Fruit fly (Drosophila melanogaster) whole organism, prepupa: ENCODE measurements around the gene disco-r.

ENCODE experiments used
- Blimp-1 ChIP-seq: fragments of 200-800 bp; sonication (Bioruptor generic); optimal IDR thresholded peaks from 3 replicates; lab custom pipeline; 2017; ENCODE audit warnings: missing biosample characterization, missing genetic modification characterization, mild to moderate bottlenecking, moderate library complexity, missing genetic modification reagents
- CG10631 ChIP-seq: fragments of 200-800 bp; sonication (Bioruptor generic); optimal IDR thresholded peaks from 2 replicates; lab custom pipeline; 2016; ENCODE audit warnings: missing biosample characterization, missing genetic modification characterization
- CG10669 ChIP-seq: fragments of 200-800 bp; sonication (Bioruptor generic); optimal IDR thresholded peaks from 3 replicates; lab custom pipeline; 2018; ENCODE audit warnings: missing biosample characterization, mild to moderate bottlenecking, missing genetic modification characterization, moderate library complexity
- CG11762 ChIP-seq: fragments of 200-800 bp; sonication (Bioruptor generic); optimal IDR thresholded peaks from 3 replicates; lab custom pipeline; 2016; ENCODE audit warnings: missing biosample characterization, missing genetic modification characterization; ENCODE audit not compliant: insufficient read depth
- CG11902 ChIP-seq: fragments of 200-800 bp; sonication (Bioruptor generic); optimal IDR thresholded peaks from 3 replicates; lab custom pipeline; 2016; ENCODE audit warnings: missing biosample characterization, missing genetic modification characterization
- CG15336 ChIP-seq: fragments of 200-800 bp; sonication (Bioruptor generic); IDR thresholded peaks from 2 replicates; pipeline ENCODE4 v1.3.6; 2022; ENCODE audit warnings: missing biosample characterization, missing genetic modification characterization
- CG1621 ChIP-seq: fragments of 200-800 bp; sonication (Bioruptor generic); optimal IDR thresholded peaks from 3 replicates; lab custom pipeline; 2018; ENCODE audit warnings: missing biosample characterization, mild to moderate bottlenecking, missing genetic modification characterization
- CG16779 ChIP-seq: fragments of 200-800 bp; sonication (Bioruptor generic); optimal IDR thresholded peaks from 3 replicates; lab custom pipeline; 2017; ENCODE audit warnings: missing biosample characterization, mild to moderate bottlenecking, missing genetic modification characterization
- CG3032 ChIP-seq: fragments of 200-800 bp; optimal IDR thresholded peaks from 2 replicates; lab custom pipeline; 2019; ENCODE audit warnings: missing biosample characterization, mild to moderate bottlenecking, missing genetic modification characterization, moderate library complexity
- CG3919 ChIP-seq: fragments of 200-800 bp; sonication (Bioruptor generic); optimal IDR thresholded peaks from 3 replicates; lab custom pipeline; 2016; ENCODE audit warnings: missing biosample characterization, missing genetic modification characterization
- CG6792 ChIP-seq: fragments of 200-800 bp; sonication (Bioruptor generic); optimal IDR thresholded peaks from 3 replicates; lab custom pipeline; 2016; ENCODE audit warnings: missing biosample characterization, missing genetic modification characterization
- CG6808 ChIP-seq: fragments of 200-800 bp; sonication (Bioruptor generic); optimal IDR thresholded peaks from 3 replicates; lab custom pipeline; 2017; ENCODE audit warnings: missing biosample characterization, missing genetic modification characterization, mild to moderate bottlenecking, moderate library complexity, missing genetic modification reagents
- CG6854 ChIP-seq: fragments of 200-800 bp; sonication (Bioruptor generic); optimal IDR thresholded peaks from 2 replicates; lab custom pipeline; 2017; ENCODE audit warnings: missing biosample characterization, mild to moderate bottlenecking, missing genetic modification characterization
- CG7368 ChIP-seq: fragments of 200-800 bp; sonication (Bioruptor generic); optimal IDR thresholded peaks from 3 replicates; lab custom pipeline; 2016; ENCODE audit warnings: missing biosample characterization, missing genetic modification characterization
- CG8119 ChIP-seq: fragments of 200-800 bp; sonication (Bioruptor generic); IDR thresholded peaks from 3 replicates; pipeline ENCODE4 v1.3.6; 2022; ENCODE audit warnings: missing biosample characterization, missing genetic modification characterization
- CG8319 ChIP-seq: fragments of 200-800 bp; sonication (Bioruptor generic); optimal IDR thresholded peaks from 3 replicates; lab custom pipeline; 2016; ENCODE audit warnings: missing biosample characterization, missing genetic modification characterization
- CG8632 ChIP-seq: fragments of 200-800 bp; sonication (Bioruptor generic); optimal IDR thresholded peaks from 3 replicates; lab custom pipeline; 2016; ENCODE audit warnings: missing biosample characterization, missing genetic modification characterization
- CG9139 ChIP-seq: fragments of 200-800 bp; sonication (Bioruptor generic); optimal IDR thresholded peaks from 3 replicates; lab custom pipeline; 2017; ENCODE audit warnings: missing biosample characterization, mild to moderate bottlenecking, missing genetic modification characterization
- Eip75B ChIP-seq: fragments of 200-800 bp; sonication (Bioruptor generic); optimal IDR thresholded peaks from 3 replicates; lab custom pipeline; 2016; ENCODE audit warnings: missing biosample characterization, missing genetic modification characterization
- Ets21C ChIP-seq: fragments of 200-800 bp; sonication (Bioruptor generic); optimal IDR thresholded peaks from 3 replicates; lab custom pipeline; 2016; ENCODE audit warnings: missing biosample characterization, missing genetic modification characterization
- Gug ChIP-seq: fragments of 200-800 bp; sonication (Bioruptor generic); IDR thresholded peaks from 2 replicates; pipeline ENCODE4 v1.3.6; 2022; ENCODE audit warnings: missing biosample characterization, missing genetic modification characterization
- Hr38 ChIP-seq: sonication (Bioruptor generic); optimal IDR thresholded peaks from 2 replicates; lab custom pipeline; 2016; ENCODE audit warnings: missing biosample characterization, missing genetic modification characterization
- Hr39 ChIP-seq: fragments of 200-800 bp; sonication (Bioruptor generic); optimal IDR thresholded peaks from 2 replicates; lab custom pipeline; 2016; ENCODE audit warnings: missing biosample characterization, missing genetic modification characterization
- OdsH ChIP-seq: fragments of 200-800 bp; sonication (Bioruptor generic); optimal IDR thresholded peaks from 3 replicates; lab custom pipeline; 2016; ENCODE audit warnings: missing biosample characterization, missing genetic modification characterization
- Sox102F ChIP-seq: fragments of 200-800 bp; sonication (Bioruptor generic); optimal IDR thresholded peaks from 2 replicates; lab custom pipeline; 2016; ENCODE audit warnings: missing biosample characterization, mild to moderate bottlenecking, missing genetic modification characterization
- Sox14 ChIP-seq: fragments of 200-800 bp; sonication (Bioruptor generic); optimal IDR thresholded peaks from 3 replicates; lab custom pipeline; 2016; ENCODE audit warnings: missing biosample characterization, missing genetic modification characterization
- Sox15 ChIP-seq: fragments of 200-800 bp; sonication (Bioruptor generic); optimal IDR thresholded peaks from 3 replicates; lab custom pipeline; 2016; ENCODE audit warnings: missing biosample characterization, missing genetic modification characterization
- acj6 ChIP-seq: fragments of 200-800 bp; sonication (Bioruptor generic); optimal IDR thresholded peaks from 3 replicates; lab custom pipeline; 2016; ENCODE audit warnings: missing biosample characterization, missing genetic modification characterization
- dsx ChIP-seq: fragments of 200-800 bp; optimal IDR thresholded peaks from 3 replicates; lab custom pipeline; 2019; ENCODE audit warnings: missing biosample characterization, mild to moderate bottlenecking, missing genetic modification characterization, moderate library complexity; ENCODE audit not compliant: poor library complexity, severe bottlenecking
- eg ChIP-seq: fragments of 200-800 bp; sonication (Bioruptor generic); IDR thresholded peaks from 3 replicates; pipeline ENCODE4 v1.3.6; 2022; ENCODE audit warnings: missing biosample characterization, missing genetic modification characterization
- esn ChIP-seq: fragments of 200-800 bp; sonication (Bioruptor generic); optimal IDR thresholded peaks from 2 replicates; lab custom pipeline; 2016; ENCODE audit warnings: missing biosample characterization, mild to moderate bottlenecking, missing genetic modification characterization, moderate library complexity
- fd59A ChIP-seq: fragments of 200-800 bp; sonication (Bioruptor generic); optimal IDR thresholded peaks from 2 replicates; lab custom pipeline; 2017; ENCODE audit warnings: missing biosample characterization, mild to moderate bottlenecking, missing genetic modification characterization, missing genetic modification reagents
- fd85E ChIP-seq: fragments of 200-800 bp; sonication (Bioruptor generic); optimal IDR thresholded peaks from 3 replicates; lab custom pipeline; 2016; ENCODE audit warnings: missing biosample characterization, missing genetic modification characterization
- lz ChIP-seq: fragments of 200-800 bp; sonication (Bioruptor generic); optimal IDR thresholded peaks from 3 replicates; lab custom pipeline; 2016; ENCODE audit warnings: missing biosample characterization, missing genetic modification characterization
- net ChIP-seq: fragments of 200-800 bp; sonication (Bioruptor generic); optimal IDR thresholded peaks from 3 replicates; lab custom pipeline; 2016; ENCODE audit warnings: missing biosample characterization, missing genetic modification characterization
- salr ChIP-seq, 2 experiments: fragments of 200-800 bp; sonication (Bioruptor generic); optimal IDR thresholded peaks; 3 replicates each; lab custom pipeline; 2016 to 2018; ENCODE audit warnings: missing biosample characterization in 2 of 2, missing genetic modification characterization in 2 of 2, mild to moderate bottlenecking in 1 of 2
- spab ChIP-seq: fragments of 200-800 bp; sonication (Bioruptor generic); optimal IDR thresholded peaks from 2 replicates; lab custom pipeline; 2017; ENCODE audit warnings: missing biosample characterization, mild to moderate bottlenecking, missing genetic modification characterization, missing genetic modification reagents
- ss ChIP-seq, 2 experiments: fragments of 200-800 bp; sonication (Bioruptor generic); optimal IDR thresholded peaks; 2 replicates in 1 of 2; 3 replicates in 1 of 2; lab custom pipeline; 2017 to 2018; ENCODE audit warnings: mild to moderate bottlenecking in 2 of 2, missing biosample characterization in 2 of 2, missing genetic modification characterization in 2 of 2, moderate library complexity in 1 of 2
- topi ChIP-seq: fragments of 200-800 bp; sonication (Bioruptor generic); optimal IDR thresholded peaks from 3 replicates; lab custom pipeline; 2016; ENCODE audit warnings: missing biosample characterization, missing genetic modification characterization
- vri ChIP-seq: fragments of 200-800 bp; sonication (Bioruptor generic); optimal IDR thresholded peaks from 3 replicates; lab custom pipeline; 2016; ENCODE audit warnings: missing biosample characterization, mild to moderate bottlenecking, missing genetic modification characterization

The disco-r gene

DNA sequence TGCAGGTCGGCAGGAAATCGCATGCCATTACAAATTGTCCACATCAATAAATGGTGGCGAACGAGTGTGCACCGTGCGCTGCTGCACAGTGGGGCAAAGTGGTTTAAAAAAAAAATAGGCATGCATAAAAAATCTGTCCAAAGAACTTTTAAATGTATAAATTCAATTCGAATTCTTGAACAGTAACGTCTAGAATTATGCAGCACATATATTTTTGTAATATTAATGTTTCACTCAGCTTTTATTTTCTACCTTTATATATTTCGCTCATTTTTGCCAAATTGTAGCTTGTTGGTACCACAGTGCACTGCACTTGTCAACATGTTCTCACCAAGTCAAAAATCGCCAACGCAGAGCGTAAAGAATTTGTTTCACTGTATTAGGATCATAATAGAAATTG is 9.7 kb downstream of the disco-r start (continued):
- TF ChIP-seq CG7368 (GFP tag; lab: Kevin White, UChicago) (no peak), CG3032 (tag; lab: Kevin White, UChicago) (peak; percentile 24), CG6854 (GFP tag; lab: Kevin White, UChicago) (no peak), CG8632 (GFP tag; lab: Kevin White, UChicago) (peak; percentile 21), fd85E (GFP tag; lab: Kevin White, UChicago) (no peak), CG16779 (tag; lab: Kevin White, UChicago) (no peak), Ets21C (GFP tag; lab: Kevin White, UChicago) (peak; percentile 29), CG8119 (GFP tag; lab: Robert Waterston, UW) (peak; percentile 44; the same call in 2 of the 3 replicates), Eip75B (GFP tag; lab: Kevin White, UChicago) (peak; percentile 51), OdsH (peak; percentile 49), fd59A (GFP tag; lab: Kevin White, UChicago) (no peak), salr (GFP tag; optimal IDR thresholded peaks at IDR 0.05; lab: Kevin White, UChicago) (peak in 1 of 2 experiments; percentile 43), topi (GFP tag; lab: Kevin White, UChicago) (peak; percentile 47), CG15336 (GFP tag; lab: Robert Waterston, UW) (peak; percentile 46; the same call in 1 of the 2 replicates), Blimp-1 (GFP tag; lab: Kevin White, UChicago) (no peak), Hr38 (GFP tag; lab: Kevin White, UChicago) (no peak), Sox102F (GFP tag; lab: Kevin White, UChicago) (peak; percentile 50), CG10669 (peak; percentile 27), net (peak; percentile 22), CG3919 (GFP tag; lab: Kevin White, UChicago) (peak; percentile 38), Sox15 (GFP tag; lab: Kevin White, UChicago) (no peak), dsx (GFP tag; lab: Kevin White, UChicago) (no peak), CG10631 (GFP tag; lab: Kevin White, UChicago) (peak; percentile 45)

dm6 chrX:16135920-16136319 is 12.9 kb downstream of the disco-r start:
- TF ChIP-seq Hr39 (GFP tag; lab: Kevin White, UChicago) (no peak), fd59A (GFP tag; lab: Kevin White, UChicago) (no peak), CG1621 (tag; lab: Kevin White, UChicago) (no peak), CG11902 (no peak)

- TF ChIP-seq esn (GFP tag; lab: Kevin White, UChicago) = no peak
- no peak for TF ChIP-seq CG8632 (GFP tag; lab: Kevin White, UChicago)
- TF ChIP-seq eg (GFP tag; lab: Robert Waterston, UW) = no peak
- TF ChIP-seq ss (GFP tag; optimal IDR thresholded peaks at IDR 0.05; lab: Kevin White, UChicago) = no peak
- no peak for TF ChIP-seq CG9139 (GFP tag; lab: Kevin White, UChicago)
- TF ChIP-seq Gug (GFP tag; lab: Robert Waterston, UW) = no peak
- TF ChIP-seq acj6 (GFP tag; lab: Kevin White, UChicago) = no peak
- TF ChIP-seq Blimp-1 (GFP tag; lab: Kevin White, UChicago) = no peak
- no peak for TF ChIP-seq spab (GFP tag; lab: Kevin White, UChicago)
- TF ChIP-seq CG1621 (tag; lab: Kevin White, UChicago) = no peak
Observed at dm6 chrX:16135391-16135790, 13.4 kb downstream of the disco-r start.

DNA sequence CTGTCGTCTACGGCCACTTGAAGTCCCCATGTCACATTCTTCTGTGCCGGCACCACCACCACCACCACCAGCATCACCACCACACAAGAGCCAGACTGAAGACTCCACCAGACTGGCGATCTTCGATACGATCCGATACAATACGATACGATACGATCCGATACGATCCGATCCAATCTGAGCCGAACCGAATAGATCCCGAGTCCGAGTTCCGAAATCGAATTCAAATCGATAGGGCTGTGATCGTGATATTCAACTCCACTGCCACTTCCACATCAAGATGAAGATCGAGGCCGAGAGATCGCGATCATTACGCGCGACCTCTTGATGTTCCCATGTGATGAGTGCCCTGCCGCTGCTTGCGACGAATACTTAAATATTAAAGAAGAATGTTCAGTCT is 24.5 kb downstream of the disco-r start:
- TF ChIP-seq Ets21C (GFP tag; lab: Kevin White, UChicago) = no peak
- no peak for TF ChIP-seq topi (GFP tag; lab: Kevin White, UChicago)
- TF ChIP-seq lz = no peak
- TF ChIP-seq CG6792 (GFP tag; lab: Kevin White, UChicago) = no peak
- no peak for TF ChIP-seq Hr39 (GFP tag; lab: Kevin White, UChicago)
- TF ChIP-seq CG11762 (GFP tag; lab: Kevin White, UChicago) = no peak
- no peak for TF ChIP-seq CG3032 (tag; lab: Kevin White, UChicago)
- TF ChIP-seq fd59A (GFP tag; lab: Kevin White, UChicago) = no peak
- no peak for TF ChIP-seq Blimp-1 (GFP tag; lab: Kevin White, UChicago)
- TF ChIP-seq CG6808 = no peak
- TF ChIP-seq OdsH = no peak
- TF ChIP-seq CG6854 (GFP tag; lab: Kevin White, UChicago) = no peak
- no peak for TF ChIP-seq acj6 (GFP tag; lab: Kevin White, UChicago)
- TF ChIP-seq CG8319 (GFP tag; lab: Kevin White, UChicago) = no peak
- TF ChIP-seq vri (GFP tag; lab: Kevin White, UChicago) = no peak
- TF ChIP-seq Sox14 (GFP tag; lab: Kevin White, UChicago) = no peak
- TF ChIP-seq, all 60 proteins: peak for 0
